Worm (Caenorhabditis elegans): ENCODE measurements around the gene K04G11.1.

Gene K04G11.1

DNA sequence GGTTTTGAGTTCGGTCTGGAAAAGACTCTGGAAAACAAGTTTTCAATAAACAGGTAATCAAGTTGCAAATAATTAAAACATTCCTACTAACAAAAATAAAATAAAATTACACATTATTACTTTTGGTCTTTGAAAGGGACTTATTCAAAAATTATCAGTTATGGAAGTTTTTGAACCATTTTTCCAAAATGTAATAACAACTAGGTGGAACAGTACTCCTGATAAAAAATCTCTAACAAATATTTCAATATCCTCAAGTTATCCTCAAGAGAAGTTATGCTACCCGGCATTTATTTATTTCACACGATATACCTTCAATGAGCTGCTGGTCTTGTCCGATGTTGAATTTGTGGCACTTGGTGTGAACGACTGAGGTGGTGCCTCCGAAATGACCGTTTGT is 4.4 kb downstream of the K04G11.1 start:
- no peak for TF ChIP-seq B0019.2 (GFP tag; conservative IDR thresholded peaks at IDR 0.05)
- TF ChIP-seq nhr-120 (GFP tag; IDR thresholded peaks at IDR 0.05), result no peak
- TF ChIP-seq zfh-2 (GFP tag; conservative IDR thresholded peaks at IDR 0.05), result no peak
- no peak for TF ChIP-seq lin-26 (GFP tag; IDR thresholded peaks at IDR 0.05)
- no peak for TF ChIP-seq egl-44 (GFP tag; IDR thresholded peaks at IDR 0.05)
- TF ChIP-seq B0261.1 (tag; optimal IDR thresholded peaks at IDR 0.05), result no peak
- no peak for TF ChIP-seq F33H1.4 (GFP tag; IDR thresholded peaks at IDR 0.05)
- TF ChIP-seq him-1 (tag; optimal IDR thresholded peaks at IDR 0.05), result no peak
- TF ChIP-seq Y79H2A.3 (GFP tag; conservative IDR thresholded peaks at IDR 0.05), result no peak
- TF ChIP-seq D2030.7 (GFP tag; IDR thresholded peaks at IDR 0.05), result no peak
- no peak for TF ChIP-seq nfya-2 (GFP tag; IDR thresholded peaks at IDR 0.05)
- TF ChIP-seq ztf-22 (GFP tag; optimal IDR thresholded peaks at IDR 0.05), result no peak
- no peak for TF ChIP-seq lin-35 (GFP tag; optimal IDR thresholded peaks at IDR 0.05)
- no peak for TF ChIP-seq attf-3 (GFP tag; conservative IDR thresholded peaks at IDR 0.05)
- TF ChIP-seq nhr-80 (tag; optimal IDR thresholded peaks at IDR 0.05), result no peak

DNA sequence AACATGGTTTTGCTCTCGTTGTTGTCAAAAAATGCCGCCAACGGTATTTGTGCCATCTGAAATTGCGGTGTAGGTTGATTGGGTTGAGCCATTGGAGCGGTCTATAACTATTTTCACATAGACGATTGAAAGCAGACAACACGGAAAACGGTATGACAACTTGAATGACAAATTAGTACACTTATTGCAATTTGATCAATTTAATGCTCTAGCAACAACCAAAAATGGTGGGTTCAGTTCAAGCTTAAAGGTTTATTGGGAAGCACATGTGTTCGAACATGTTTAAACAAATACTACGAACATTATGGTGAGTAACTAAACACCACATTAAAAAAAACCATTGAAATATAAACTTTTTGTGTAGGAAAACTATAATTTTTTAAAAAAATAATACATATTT is 5.1 kb downstream of the K04G11.1 start, which contains the start of gene sel-7:
sel-7 (minus strand) TSS at position 101 of the 400 bp plus-strand sequence.
- no peak for TF ChIP-seq Y53G8AR.9 (GFP tag; conservative IDR thresholded peaks at IDR 0.05)
- TF ChIP-seq nhr-90 (tag; optimal IDR thresholded peaks at IDR 0.05), result no peak
- TF ChIP-seq ceh-100 (GFP tag; IDR thresholded peaks at IDR 0.05), result no peak
- TF ChIP-seq pbrm-1 (GFP tag; IDR thresholded peaks at IDR 0.05), result no peak
- no peak for TF ChIP-seq cebp-2 (GFP tag; IDR thresholded peaks at IDR 0.05)
- no peak for TF ChIP-seq B0035.1 (tag; optimal IDR thresholded peaks at IDR 0.05)
- TF ChIP-seq die-1 (tag; optimal IDR thresholded peaks at IDR 0.05), result no peak
- no peak for TF ChIP-seq ccch-3 (GFP tag; optimal IDR thresholded peaks at IDR 0.05)
- TF ChIP-seq aptf-2 (GFP tag; conservative IDR thresholded peaks at IDR 0.05), result no peak
- TF ChIP-seq rpc-1 (optimal IDR thresholded peaks at IDR 0.05), result no peak
- no peak for TF ChIP-seq rpc-1 (tag; optimal IDR thresholded peaks at IDR 0.05)
- no peak for TF ChIP-seq ztf-28 (GFP tag; IDR thresholded peaks at IDR 0.05)

DNA sequence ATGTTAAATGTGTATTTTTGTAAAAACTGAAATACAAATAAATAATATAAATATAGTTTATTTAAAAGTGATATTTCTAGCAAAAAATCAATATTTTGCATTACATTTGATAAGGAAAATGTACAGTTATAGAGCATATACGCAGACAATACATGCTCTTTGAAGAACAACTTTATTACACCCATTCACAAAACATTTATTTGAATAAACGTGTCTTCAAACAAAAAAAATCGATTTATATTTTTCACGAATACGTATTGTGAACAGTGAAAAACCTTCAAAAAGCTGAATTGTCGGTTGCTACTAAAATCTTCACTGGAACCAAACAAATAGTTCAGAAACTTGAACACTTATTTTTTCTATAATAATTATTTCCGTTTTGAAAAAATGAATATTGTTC is 12.3 kb downstream of the K04G11.1 start, which contains the start of gene K04G11.3:
K04G11.3 (minus strand) TSS at position 101 of the 400 bp plus-strand sequence.
- TF ChIP-seq lir-1 (GFP tag; conservative IDR thresholded peaks at IDR 0.05) (no peak), nfya-1 (tag; optimal IDR thresholded peaks at IDR 0.05; ENCODE audit: borderline replicate concordance, insufficient read depth) (no peak), somi-1 (GFP tag; optimal IDR thresholded peaks at IDR 0.05) (no peak), dpff-1 (tag; optimal IDR thresholded peaks at IDR 0.05) (no peak), hmg-1.2 (GFP tag; IDR thresholded peaks at IDR 0.05) (no peak), lin-35 (GFP tag; optimal IDR thresholded peaks at IDR 0.05) (no peak), snpc-4 (GFP tag; optimal IDR thresholded peaks at IDR 0.05) (no peak), snpc-4 (tag; optimal IDR thresholded peaks at IDR 0.05) (no peak), T07F8.4 (tag; optimal IDR thresholded peaks at IDR 0.05) (no peak)

DNA sequence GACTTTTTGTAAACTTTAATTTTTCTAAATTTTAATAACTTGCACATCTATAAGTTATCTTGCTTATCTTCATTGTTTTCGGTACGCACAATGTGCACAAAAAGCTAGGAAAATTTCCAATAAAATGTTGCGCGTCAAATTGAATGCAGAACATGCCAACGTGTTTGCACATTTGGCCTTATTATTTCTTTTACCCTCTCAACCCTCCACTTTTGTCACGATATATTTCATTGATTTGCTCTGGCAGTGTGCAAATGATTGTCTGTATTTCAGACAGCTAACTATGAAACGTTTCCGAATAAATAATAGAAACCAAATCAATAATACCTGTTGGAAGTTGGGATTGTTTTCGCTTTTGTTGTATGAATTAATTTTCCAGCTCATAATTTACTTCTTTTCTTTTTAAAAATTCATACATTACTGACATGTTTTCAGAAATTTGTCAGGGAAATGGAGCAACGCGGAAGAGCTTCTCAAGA is 14.4 kb downstream of the K04G11.1 start, which contains the start of gene wdr-5.2:
wdr-5.2 (plus strand) TSS at position 429 of the 479 bp plus-strand sequence.
- TF ChIP-seq attf-3 (GFP tag; conservative IDR thresholded peaks at IDR 0.05), result no peak
- TF ChIP-seq attf-5 (GFP tag; optimal IDR thresholded peaks at IDR 0.05), result peak; percentile 37
- TF ChIP-seq aptf-2 (GFP tag; conservative IDR thresholded peaks at IDR 0.05), result no peak
- no peak for TF ChIP-seq F23B12.7 (tag; optimal IDR thresholded peaks at IDR 0.05; ENCODE audit: insufficient read depth)
- no peak for TF ChIP-seq nhr-27 (tag; optimal IDR thresholded peaks at IDR 0.05)
- no peak for TF ChIP-seq unc-62 (GFP tag; optimal IDR thresholded peaks at IDR 0.05)
